Worm (Caenorhabditis elegans): ENCODE data around the gene srx-64.

The srx-64 gene

ce11 chrV:3921635-3922034 lies 7.6 kb upstream of the srx-64 start, which contains the start of gene srx-65:
Gene srx-65 (plus strand): TSS chrV:3921935.
- no peak for TF ChIP-seq unc-62 (GFP tag; optimal IDR thresholded peaks at IDR 0.05)

ce11 chrV:3922547-3922946 lies 6.7 kb upstream of the srx-64 start:
- TF ChIP-seq unc-62 (GFP tag; optimal IDR thresholded peaks at IDR 0.05): no peak

- no peak for TF ChIP-seq unc-62 (GFP tag; optimal IDR thresholded peaks at IDR 0.05)
Measured at ce11 chrV:3927522-3927921, 1.7 kb upstream of the srx-64 start.

ce11 chrV:3931326-3931725 lies 2.1 kb downstream of the srx-64 start, which contains the start of gene srx-63:
Gene srx-63 (plus strand): TSS chrV:3931626.
- no peak for TF ChIP-seq unc-62 (GFP tag; optimal IDR thresholded peaks at IDR 0.05)

- no peak for TF ChIP-seq unc-62 (GFP tag; optimal IDR thresholded peaks at IDR 0.05)
Measured at ce11 chrV:3935892-3936478, 6.8 kb downstream of the srx-64 start, which contains the start of gene cyp-35A5. Gene cyp-35A5 (plus strand): TSS chrV:3936326.

- no peak for TF ChIP-seq unc-62 (GFP tag; optimal IDR thresholded peaks at IDR 0.05)
Measured at ce11 chrV:3938789-3939188, 9.6 kb downstream of the srx-64 start, which contains the start of gene cyp-35B1. Gene cyp-35B1 (plus strand): TSS chrV:3939032.

- TF ChIP-seq unc-62 (GFP tag; optimal IDR thresholded peaks at IDR 0.05): no peak
Measured at ce11 chrV:3941860-3942259, 12.7 kb downstream of the srx-64 start, which contains the start of gene cyp-35B2. Gene cyp-35B2 (plus strand): TSS chrV:3942160.

- TF ChIP-seq unc-62 (GFP tag; optimal IDR thresholded peaks at IDR 0.05): no peak
Measured at ce11 chrV:3943364-3943763, 14.2 kb downstream of the srx-64 start.

ce11 chrV:3945053-3945452 lies 15.9 kb downstream of the srx-64 start, which contains the start of gene cyp-35B3:
Gene cyp-35B3 (plus strand): TSS chrV:3945353.
- TF ChIP-seq unc-62 (GFP tag; optimal IDR thresholded peaks at IDR 0.05): no peak

ce11 chrV:3949723-3950122 lies 20.5 kb downstream of the srx-64 start, which contains the start of gene dach-1:
Gene dach-1 (plus strand): TSS chrV:3950023.
- no peak for TF ChIP-seq unc-62 (GFP tag; optimal IDR thresholded peaks at IDR 0.05)

- no peak for TF ChIP-seq unc-62 (GFP tag; optimal IDR thresholded peaks at IDR 0.05)
Measured at ce11 chrV:3953739-3954138, 24.5 kb downstream of the srx-64 start, which contains the start of gene str-247. Gene str-247 (plus strand): TSS chrV:3954039.

ce11 chrV:3957608-3958007 lies 28.4 kb downstream of the srx-64 start, which contains the start of gene cyp-34A5:
Gene cyp-34A5 (minus strand): TSS chrV:3957708.
- no peak for TF ChIP-seq unc-62 (GFP tag; optimal IDR thresholded peaks at IDR 0.05)

ce11 chrV:3961235-3961634 lies 32.0 kb downstream of the srx-64 start, which contains the start of gene cyp-34A6:
Gene cyp-34A6 (minus strand): TSS chrV:3961335.
- TF ChIP-seq unc-62 (GFP tag; optimal IDR thresholded peaks at IDR 0.05): no peak

ce11 chrV:3963715-3964114 lies 34.5 kb downstream of the srx-64 start, which contains the start of gene cyp-34A7:
Gene cyp-34A7 (minus strand): TSS chrV:3963815.
- TF ChIP-seq unc-62 (GFP tag; optimal IDR thresholded peaks at IDR 0.05): no peak

ce11 chrV:3967762-3968161 lies 38.6 kb downstream of the srx-64 start, which contains the start of gene cyp-34A8:
Gene cyp-34A8 (minus strand): TSS chrV:3967823.
- TF ChIP-seq unc-62 (GFP tag; optimal IDR thresholded peaks at IDR 0.05): no peak

ce11 chrV:3968929-3969328 lies 39.7 kb downstream of the srx-64 start:
- TF ChIP-seq unc-62 (GFP tag; optimal IDR thresholded peaks at IDR 0.05): no peak

ce11 chrV:3969664-3970063 lies 40.5 kb downstream of the srx-64 start:
- no peak for TF ChIP-seq unc-62 (GFP tag; optimal IDR thresholded peaks at IDR 0.05)

Measured in whole organism, dauer.